Worm (Caenorhabditis elegans): Measurements from ENCODE around the gene cav-2.
A peak's percentile ranks its signal among the peaks of the same experiment; 100 is the strongest.

The cav-2 gene

ce11 chrV:13556746-13557145 lies at the start of gene cav-2:
Gene cav-2 (plus strand): TSS chrV:13557104.
- TF ChIP-seq him-1 (tag; optimal IDR thresholded peaks at IDR 0.05): peak; percentile 64
- TF ChIP-seq W03F9.2 (tag; optimal IDR thresholded peaks at IDR 0.05): peak; percentile 84
- TF ChIP-seq dao-5 (tag; optimal IDR thresholded peaks at IDR 0.05): no peak

ce11 chrV:13511618-13512017 lies 45.3 kb upstream of the cav-2 start, which contains the start of gene avr-15:
Gene avr-15 (minus strand): TSS chrV:13511718.
- TF ChIP-seq W03F9.2 (tag; optimal IDR thresholded peaks at IDR 0.05): no peak
- TF ChIP-seq him-1 (tag; optimal IDR thresholded peaks at IDR 0.05): no peak
- no peak for TF ChIP-seq dao-5 (tag; optimal IDR thresholded peaks at IDR 0.05)

ce11 chrV:13512515-13512914 lies 44.4 kb upstream of the cav-2 start:
- TF ChIP-seq W03F9.2 (tag; optimal IDR thresholded peaks at IDR 0.05): no peak
- TF ChIP-seq dao-5 (tag; optimal IDR thresholded peaks at IDR 0.05): no peak
- no peak for TF ChIP-seq him-1 (tag; optimal IDR thresholded peaks at IDR 0.05)

ce11 chrV:13515115-13515514 lies 41.8 kb upstream of the cav-2 start, which contains the start of gene semi-1:
Gene semi-1 (minus strand): TSS chrV:13515215.
- TF ChIP-seq W03F9.2 (tag; optimal IDR thresholded peaks at IDR 0.05) (no peak), dao-5 (tag; optimal IDR thresholded peaks at IDR 0.05) (no peak), him-1 (tag; optimal IDR thresholded peaks at IDR 0.05) (no peak)

ce11 chrV:13523194-13523593 lies 33.7 kb upstream of the cav-2 start, which contains the start of gene R11G10.3:
Gene R11G10.3 (plus strand): TSS chrV:13523494.
- TF ChIP-seq W03F9.2 (tag; optimal IDR thresholded peaks at IDR 0.05): no peak
- TF ChIP-seq him-1 (tag; optimal IDR thresholded peaks at IDR 0.05): no peak
- no peak for TF ChIP-seq dao-5 (tag; optimal IDR thresholded peaks at IDR 0.05)

- no peak for TF ChIP-seq him-1 (tag; optimal IDR thresholded peaks at IDR 0.05)
- TF ChIP-seq W03F9.2 (tag; optimal IDR thresholded peaks at IDR 0.05): no peak
- TF ChIP-seq dao-5 (tag; optimal IDR thresholded peaks at IDR 0.05): no peak
Measured at ce11 chrV:13529165-13529564, 27.7 kb upstream of the cav-2 start.

ce11 chrV:13530698-13531097 lies 26.2 kb upstream of the cav-2 start, which contains the start of gene ttr-44:
Gene ttr-44 (minus strand): TSS chrV:13530744.
- TF ChIP-seq him-1 (tag; optimal IDR thresholded peaks at IDR 0.05) (no peak), dao-5 (tag; optimal IDR thresholded peaks at IDR 0.05) (no peak), W03F9.2 (tag; optimal IDR thresholded peaks at IDR 0.05) (no peak)

- no peak for TF ChIP-seq him-1 (tag; optimal IDR thresholded peaks at IDR 0.05)
- TF ChIP-seq dao-5 (tag; optimal IDR thresholded peaks at IDR 0.05): no peak
- TF ChIP-seq W03F9.2 (tag; optimal IDR thresholded peaks at IDR 0.05): no peak
Measured at ce11 chrV:13532469-13532868, 24.4 kb upstream of the cav-2 start.

ce11 chrV:13536058-13536579 lies 20.8 kb upstream of the cav-2 start, which contains the start of gene frpr-5:
Gene frpr-5 (minus strand): TSS chrV:13536108.
- TF ChIP-seq him-1 (tag; optimal IDR thresholded peaks at IDR 0.05): no peak
- no peak for TF ChIP-seq dao-5 (tag; optimal IDR thresholded peaks at IDR 0.05)
- no peak for TF ChIP-seq W03F9.2 (tag; optimal IDR thresholded peaks at IDR 0.05)

- TF ChIP-seq dao-5 (tag; optimal IDR thresholded peaks at IDR 0.05): no peak
- TF ChIP-seq W03F9.2 (tag; optimal IDR thresholded peaks at IDR 0.05): peak; percentile 54
Measured at ce11 chrV:13551601-13552000, 5.3 kb upstream of the cav-2 start, which contains the start of the genes C56A3.4 and C56A3.5. Gene C56A3.4 (minus strand): TSS chrV:13551754. Gene C56A3.5 (plus strand): TSS chrV:13551967.

- no peak for TF ChIP-seq dao-5 (tag; optimal IDR thresholded peaks at IDR 0.05)
Measured at ce11 chrV:13556297-13556696, 607 bp upstream of the cav-2 start, which contains the start of gene C56A3.6. Gene C56A3.6 (minus strand): TSS chrV:13556397.

- no peak for TF ChIP-seq W03F9.2 (tag; optimal IDR thresholded peaks at IDR 0.05)
- TF ChIP-seq dao-5 (tag; optimal IDR thresholded peaks at IDR 0.05): no peak
- TF ChIP-seq him-1 (tag; optimal IDR thresholded peaks at IDR 0.05): no peak
Measured at ce11 chrV:13559978-13560377, 3.1 kb downstream of the cav-2 start, which contains the start of gene C56A3.8. Gene C56A3.8 (plus strand): TSS chrV:13560278.

- TF ChIP-seq dao-5 (tag; optimal IDR thresholded peaks at IDR 0.05) (no peak), W03F9.2 (tag; optimal IDR thresholded peaks at IDR 0.05) (no peak), him-1 (tag; optimal IDR thresholded peaks at IDR 0.05) (no peak)
Measured at ce11 chrV:13562748-13563147, 5.8 kb downstream of the cav-2 start.

- TF ChIP-seq W03F9.2 (tag; optimal IDR thresholded peaks at IDR 0.05) (no peak), him-1 (tag; optimal IDR thresholded peaks at IDR 0.05) (no peak), dao-5 (tag; optimal IDR thresholded peaks at IDR 0.05) (no peak)
Measured at ce11 chrV:13563841-13564240, 6.9 kb downstream of the cav-2 start, which contains the start of gene grl-17. Gene grl-17 (minus strand): TSS chrV:13563941.

- TF ChIP-seq W03F9.2 (tag; optimal IDR thresholded peaks at IDR 0.05) (peak; percentile 85), him-1 (tag; optimal IDR thresholded peaks at IDR 0.05) (no peak)
Measured at ce11 chrV:13565197-13565596, 8.3 kb downstream of the cav-2 start.

Measured in whole organism, L4/young adult.